Worm (Caenorhabditis elegans): ENCODE measurements around the gene daf-36.

DNA sequence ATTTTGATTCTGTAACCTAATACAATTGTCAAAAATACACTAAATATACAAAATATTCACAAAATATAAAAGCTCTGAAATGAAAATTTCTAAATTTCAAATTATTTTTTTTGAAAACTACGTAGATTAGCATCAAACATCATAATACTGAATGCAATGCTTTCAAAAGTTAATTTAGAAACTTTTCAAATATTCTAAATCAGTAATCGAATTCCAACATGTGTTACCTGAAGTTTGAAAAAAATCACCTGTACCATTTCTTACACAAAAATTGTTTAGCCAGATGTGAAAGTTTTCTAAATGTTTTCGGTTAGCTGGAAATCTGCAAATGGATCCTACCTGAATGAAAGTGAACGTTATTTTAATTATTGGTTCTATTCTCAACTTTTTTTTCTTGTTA is 3.5 kb downstream of the daf-36 start, which contains the start of gene C12D8.20:
- TF ChIP-seq mep-1 (tag; optimal IDR thresholded peaks at IDR 0.05) (no peak), nhr-237 (tag; optimal IDR thresholded peaks at IDR 0.05) (no peak), ama-1 (optimal IDR thresholded peaks at IDR 0.05) (no peak), zag-1 (tag; optimal IDR thresholded peaks at IDR 0.05) (no peak)

Data from whole organism, L1 larva.